Fruit fly (Drosophila melanogaster): ENCODE results near the gene CG4594.

- TF ChIP-seq rn (GFP tag; IDR thresholded peaks at IDR 0.05) (no peak), EcR (GFP tag; optimal IDR thresholded peaks at IDR 0.05) (no peak), CG15710 (tag; optimal IDR thresholded peaks at IDR 0.05) (peak; percentile 45), D1 (tag; optimal IDR thresholded peaks at IDR 0.05) (peak; percentile 30), Pif1A (GFP tag; optimal IDR thresholded peaks at IDR 0.05) (no peak)
Measured at dm6 chr2L:9894871-9895364, 25.0 kb upstream of the CG4594 start, which contains the start of gene Bka.
